Worm (Caenorhabditis elegans) whole organism, late embryonic: ENCODE results near the gene C50E3.7.

Experiments
- C08G9.2 ChIP-seq: sonication (generic microtip); optimal IDR thresholded peaks from 2 replicates; lab custom pipeline; 2016; ENCODE audit warnings: mild to moderate bottlenecking, missing genetic modification characterization, moderate library complexity, missing compliant biosample characterization
- C38D4.7 ChIP-seq: fragments of 200-800 bp; sonication (Bioruptor generic); optimal IDR thresholded peaks from 2 replicates; lab custom pipeline; 2018; ENCODE audit warnings: mild to moderate bottlenecking, missing genetic modification characterization, moderate library complexity, missing compliant biosample characterization
- K02D7.2 ChIP-seq: sonication (generic microtip); optimal IDR thresholded peaks from 2 replicates; lab custom pipeline; 2017; ENCODE audit warnings: mild to moderate bottlenecking, missing genetic modification characterization, missing compliant biosample characterization
- T23F11.4 ChIP-seq: fragments of 200-800 bp; sonication (Bioruptor generic); optimal IDR thresholded peaks from 2 replicates; lab custom pipeline; 2018; ENCODE audit warnings: mild to moderate bottlenecking, missing genetic modification characterization, missing compliant biosample characterization
- Y22D7AL.16 ChIP-seq: sonication (generic microtip); optimal IDR thresholded peaks from 2 replicates; lab custom pipeline; 2016; ENCODE audit warnings: missing genetic modification characterization, missing compliant biosample characterization
- ahr-1 ChIP-seq: sonication (generic microtip); optimal IDR thresholded peaks from 2 replicates; lab custom pipeline; 2016; ENCODE audit warnings: missing genetic modification characterization, missing compliant biosample characterization
- ceh-2 ChIP-seq: sonication (generic microtip); optimal IDR thresholded peaks from 2 replicates; lab custom pipeline; 2016; ENCODE audit warnings: missing genotype, missing genetic modification characterization, missing compliant biosample characterization
- ceh-30 ChIP-seq: fragments of 150-350 bp; optimal IDR thresholded peaks from 2 replicates; lab custom pipeline; 2014; ENCODE audit warnings: missing biosample characterization, missing genetic modification characterization
- ceh-31 ChIP-seq: sonication (generic microtip); optimal IDR thresholded peaks from 2 replicates; lab custom pipeline; 2016; ENCODE audit warnings: missing genetic modification characterization, missing compliant biosample characterization
- ceh-34 ChIP-seq: sonication (generic microtip); optimal IDR thresholded peaks from 2 replicates; lab custom pipeline; 2016; ENCODE audit warnings: mild to moderate bottlenecking, missing genetic modification characterization, missing compliant biosample characterization
- ceh-45 ChIP-seq: fragments of 200-800 bp; sonication (Bioruptor generic); IDR thresholded peaks from 2 replicates; pipeline ENCODE4 v1.3.6; 2022; ENCODE audit warnings: missing genetic modification reagents, missing genetic modification characterization, missing compliant biosample characterization
- ceh-48 ChIP-seq: sonication (generic microtip); optimal IDR thresholded peaks from 2 replicates; lab custom pipeline; 2016; ENCODE audit warnings: missing genetic modification characterization, inconsistent platforms, missing compliant biosample characterization
- ceh-6 ChIP-seq: fragments of 200-800 bp; sonication (Bioruptor generic); optimal IDR thresholded peaks from 2 replicates; lab custom pipeline; 2018; ENCODE audit warnings: mild to moderate bottlenecking, missing genetic modification characterization, missing compliant biosample characterization
- che-1 ChIP-seq: sonication (generic microtip); optimal IDR thresholded peaks from 2 replicates; lab custom pipeline; 2016; ENCODE audit warnings: mild to moderate bottlenecking, missing genetic modification characterization, missing compliant biosample characterization
- dmd-4 ChIP-seq: sonication (generic microtip); optimal IDR thresholded peaks from 2 replicates; lab custom pipeline; 2016; ENCODE audit warnings: borderline replicate concordance, missing genetic modification characterization, missing compliant biosample characterization
- dve-1 ChIP-seq: sonication (generic microtip); optimal IDR thresholded peaks from 2 replicates; lab custom pipeline; 2017; ENCODE audit warnings: antibody characterized with exemption, mild to moderate bottlenecking, missing genetic modification characterization, missing compliant biosample characterization
- elt-4 ChIP-seq: sonication (generic microtip); optimal IDR thresholded peaks from 2 replicates; lab custom pipeline; 2016; ENCODE audit warnings: missing genetic modification characterization, missing compliant biosample characterization
- eyg-1 ChIP-seq: sonication (generic microtip); optimal IDR thresholded peaks from 2 replicates; lab custom pipeline; 2016; ENCODE audit warnings: missing genotype, missing genetic modification characterization, missing compliant biosample characterization
- fkh-10 ChIP-seq: fragments of 150-350 bp; optimal IDR thresholded peaks from 2 replicates; lab custom pipeline; 2014; ENCODE audit warnings: missing biosample characterization, missing genetic modification reagents, missing genetic modification characterization
- gmeb-2 ChIP-seq: sonication (generic microtip); optimal IDR thresholded peaks from 2 replicates; lab custom pipeline; 2016; ENCODE audit warnings: missing genetic modification characterization, inconsistent platforms, missing compliant biosample characterization
- madf-2 ChIP-seq: sonication (generic microtip); optimal IDR thresholded peaks from 2 replicates; lab custom pipeline; 2017; ENCODE audit warnings: missing genetic modification characterization, missing compliant biosample characterization
- nhr-232 ChIP-seq: sonication (generic microtip); optimal IDR thresholded peaks from 2 replicates; lab custom pipeline; 2016; ENCODE audit warnings: missing genetic modification characterization, missing compliant biosample characterization
- npax-4 ChIP-seq: sonication (generic microtip); optimal IDR thresholded peaks from 2 replicates; lab custom pipeline; 2016; ENCODE audit warnings: missing genetic modification characterization, missing compliant biosample characterization
- odd-2 ChIP-seq: sonication (generic microtip); optimal IDR thresholded peaks from 2 replicates; lab custom pipeline; 2017; ENCODE audit warnings: antibody characterized with exemption, mild to moderate bottlenecking, missing genetic modification characterization, missing compliant biosample characterization
- pha-4 ChIP-seq: fragments of 150-350 bp; optimal IDR thresholded peaks from 2 replicates; lab custom pipeline; 2018; ENCODE audit warnings: missing biosample characterization, missing genetic modification reagents, missing genetic modification characterization
- pqm-1 ChIP-seq: sonication (generic microtip); optimal IDR thresholded peaks from 2 replicates; lab custom pipeline; 2016; ENCODE audit warnings: missing genetic modification characterization, missing compliant biosample characterization
- pros-1 ChIP-seq: fragments of 150-350 bp; optimal IDR thresholded peaks from 2 replicates; lab custom pipeline; 2014; ENCODE audit warnings: missing biosample characterization, missing genetic modification reagents, missing genetic modification characterization
- ref-2 ChIP-seq: sonication (generic microtip); optimal IDR thresholded peaks from 2 replicates; lab custom pipeline; 2016; ENCODE audit warnings: missing genetic modification characterization, missing compliant biosample characterization
- sox-4 ChIP-seq: sonication (generic microtip); optimal IDR thresholded peaks from 2 replicates; lab custom pipeline; 2017; ENCODE audit warnings: mild to moderate bottlenecking, missing genetic modification characterization, inconsistent platforms, missing compliant biosample characterization
- syd-9 ChIP-seq: sonication (generic microtip); optimal IDR thresholded peaks from 2 replicates; lab custom pipeline; 2016; ENCODE audit warnings: mild to moderate bottlenecking, missing genetic modification characterization, moderate library complexity, missing compliant biosample characterization
- tbx-2 ChIP-seq: sonication (generic microtip); optimal IDR thresholded peaks from 2 replicates; lab custom pipeline; 2016; ENCODE audit warnings: missing genetic modification characterization, missing compliant biosample characterization
- tbx-7 ChIP-seq: sonication (generic microtip); optimal IDR thresholded peaks from 2 replicates; lab custom pipeline; 2016; ENCODE audit warnings: missing genotype, missing genetic modification characterization, missing compliant biosample characterization
- unc-42 ChIP-seq: sonication (generic microtip); optimal IDR thresholded peaks from 2 replicates; lab custom pipeline; 2016; ENCODE audit warnings: missing genotype, missing genetic modification characterization, missing compliant biosample characterization
- unc-55 ChIP-seq: sonication (generic microtip); optimal IDR thresholded peaks from 2 replicates; lab custom pipeline; 2017; ENCODE audit warnings: missing biosample characterization, missing genetic modification reagents, missing genetic modification characterization
- zip-5 ChIP-seq: sonication (generic microtip); optimal IDR thresholded peaks from 2 replicates; lab custom pipeline; 2016; ENCODE audit warnings: missing genetic modification characterization, missing compliant biosample characterization
- ztf-16 ChIP-seq: sonication (generic microtip); optimal IDR thresholded peaks from 2 replicates; lab custom pipeline; 2017; ENCODE audit warnings: missing genetic modification characterization, missing compliant biosample characterization

C50E3.7 gene

DNA sequence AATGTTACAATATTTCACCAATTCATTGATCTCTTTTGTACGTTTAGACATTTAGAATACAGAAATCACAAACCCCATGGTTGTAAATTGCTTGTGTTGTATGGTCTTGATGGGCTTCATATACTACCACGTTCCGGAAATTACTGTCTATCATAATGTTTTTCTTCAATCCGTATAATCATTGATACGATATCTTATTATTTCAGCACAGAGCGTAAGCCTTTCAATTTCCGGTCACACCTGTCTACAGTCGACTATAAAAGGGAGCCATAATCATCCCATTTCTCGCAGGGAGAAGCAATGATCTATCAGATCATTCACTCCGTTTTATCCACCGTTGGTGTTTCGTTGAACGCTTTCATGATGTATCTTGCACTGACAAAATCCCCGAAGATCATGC, 31.3 kb upstream of the C50E3.7 start, which contains the start of gene srd-30:
srd-30 (plus strand) TSS at position 301 of the 400 bp plus-strand sequence.
- TF ChIP-seq tbx-2 = no peak
- TF ChIP-seq, all 69 proteins: peak for 0

DNA sequence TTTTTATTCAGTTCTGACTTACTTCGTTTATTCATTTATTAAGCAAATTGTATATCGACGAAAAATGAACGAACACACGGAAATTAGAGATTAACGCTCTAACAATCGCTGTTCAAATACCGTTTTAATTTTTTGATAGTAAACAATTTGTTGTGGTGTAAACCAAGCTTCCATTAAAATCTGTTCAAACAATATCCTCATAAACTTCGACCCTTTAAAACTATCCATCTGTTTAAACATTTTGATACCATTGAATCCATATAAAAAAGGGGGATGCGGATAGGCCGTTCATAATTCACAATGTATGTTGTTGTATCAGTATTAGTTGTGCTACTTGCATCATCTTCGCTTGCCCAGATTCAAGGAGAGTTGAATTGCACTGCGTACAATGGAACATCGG, 28.4 kb upstream of the C50E3.7 start, which contains the start of gene F07C4.6:
F07C4.6 (plus strand) TSS at position 301 of the 400 bp plus-strand sequence.
- TF ChIP-seq gmeb-2 (tag; lab: Kevin White, UChicago) (no peak), C38D4.7 (no peak), eyg-1 (no peak), madf-2 (no peak), ceh-34 (tag; lab: Kevin White, UChicago) (no peak), ceh-2 (no peak), tbx-7 (no peak), dmd-4 (no peak), C08G9.2 (tag; lab: Kevin White, UChicago) (no peak), ceh-6 (GFP tag; lab: Kevin White, UChicago) (no peak), nhr-232 (tag; lab: Kevin White, UChicago) (no peak), T23F11.4 (GFP tag; lab: Kevin White, UChicago) (no peak), Y22D7AL.16 (tag; lab: Kevin White, UChicago) (no peak), pqm-1 (tag; lab: Kevin White, UChicago) (no peak), ceh-30 (tag; lab: Kevin White, UChicago) (no peak), ceh-31 (no peak), ceh-45 (GFP tag; lab: Robert Waterston, UW) (no peak), odd-2 (tag; lab: Kevin White, UChicago) (no peak)
- TF ChIP-seq, all 69 proteins: peak for 0

ce11 chrV:7624652-7625051, 26.5 kb upstream of the C50E3.7 start, which contains the start of gene grsp-4:
Gene grsp-4, plus strand, starts transcription at chrV:7624952.
- no peak for TF ChIP-seq che-1 (tag; lab: Kevin White, UChicago)
- TF ChIP-seq pros-1 (tag; lab: Kevin White, UChicago) = no peak
- no peak for TF ChIP-seq fkh-10

ce11 chrV:7624152-7624551, 26.0 kb upstream of the C50E3.7 start, which contains the start of gene C50E3.13:
Gene C50E3.13, minus strand, starts transcription at chrV:7624252.
- TF ChIP-seq K02D7.2 (tag; lab: Kevin White, UChicago) = no peak
- TF ChIP-seq sox-4 (tag; lab: Kevin White, UChicago) = no peak
- no peak for TF ChIP-seq unc-42
- TF ChIP-seq elt-4 (tag; lab: Kevin White, UChicago) = no peak
- TF ChIP-seq pqm-1 (tag; lab: Kevin White, UChicago) = no peak
- no peak for TF ChIP-seq tbx-2
- TF ChIP-seq syd-9 (tag; lab: Kevin White, UChicago) = no peak
- TF ChIP-seq ceh-34 (tag; lab: Kevin White, UChicago) = no peak
- TF ChIP-seq pha-4 = no peak
- TF ChIP-seq ztf-16 (tag; lab: Kevin White, UChicago) = no peak
- TF ChIP-seq ahr-1 (tag; lab: Kevin White, UChicago) = no peak
- TF ChIP-seq zip-5 = no peak
- TF ChIP-seq npax-4 (tag; lab: Kevin White, UChicago) = no peak
- TF ChIP-seq unc-55 (GFP tag; lab: Kevin White, UChicago) = no peak
- no peak for TF ChIP-seq ref-2 (tag; lab: Kevin White, UChicago)
- TF ChIP-seq ceh-45 (GFP tag; lab: Robert Waterston, UW) = no peak
- no peak for TF ChIP-seq ceh-31
- TF ChIP-seq dve-1 (tag; lab: Kevin White, UChicago) = no peak

DNA sequence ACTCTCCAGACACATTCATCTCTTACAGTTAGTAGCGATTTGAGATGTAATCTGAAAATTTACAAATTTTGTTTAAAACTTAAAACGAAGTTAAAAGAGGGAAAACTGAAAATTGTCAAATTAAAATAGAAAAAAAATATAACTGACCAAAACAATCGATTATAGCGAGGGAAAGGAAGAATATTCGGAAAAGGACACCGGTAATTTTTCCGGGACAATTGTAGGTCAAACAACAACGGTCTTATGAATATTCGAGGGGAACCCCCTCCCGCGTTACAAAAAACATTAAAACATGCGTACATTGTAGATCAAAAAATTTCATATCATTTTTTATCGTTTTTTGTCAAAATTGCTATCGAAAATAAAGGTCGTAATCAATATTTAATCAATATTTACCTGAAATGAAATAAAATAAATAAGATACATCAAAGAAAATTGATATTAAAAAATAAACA, 23.9 kb upstream of the C50E3.7 start, which contains the start of gene C50E3.12:
C50E3.12 (minus strand) TSS at position 51 of the 455 bp plus-strand sequence.
- TF ChIP-seq ceh-48 = no peak
